Fruit fly (Drosophila melanogaster) whole organism, embryonic: ENCODE measurements around the gene CG9961.

Experiments
- Awh ChIP-seq: fragments of 200-800 bp; sonication (Bioruptor generic); IDR thresholded peaks from 2 replicates; pipeline ENCODE4, ENCODE4 v1.3.6; 2022; ENCODE audit warnings: missing biosample characterization, missing genetic modification characterization
- CG10431 ChIP-seq: fragments of 200-800 bp; sonication (Bioruptor generic); optimal IDR thresholded peaks from 3 replicates; lab custom pipeline; 2018; ENCODE audit warnings: missing biosample characterization, mild to moderate bottlenecking, missing genetic modification characterization
- CG11093 ChIP-seq: fragments of 200-800 bp; sonication (Bioruptor generic); IDR thresholded peaks from 3 replicates; pipeline ENCODE4 v1.3.6; 2022; ENCODE audit warnings: missing biosample characterization, missing genetic modification characterization
- CG11398 ChIP-seq: fragments of 200-800 bp; sonication (Bioruptor generic); optimal IDR thresholded peaks from 2 replicates; lab custom pipeline; 2016; ENCODE audit warnings: missing biosample characterization, missing genetic modification characterization
- CG11695 ChIP-seq: fragments of 200-800 bp; sonication (Bioruptor generic); IDR thresholded peaks from 3 replicates; pipeline ENCODE4 v1.3.6; 2022; ENCODE audit warnings: missing biosample characterization, missing genetic modification characterization
- CG13624 ChIP-seq: fragments of 200-800 bp; sonication (Bioruptor generic); optimal IDR thresholded peaks from 2 replicates; lab custom pipeline; 2016; ENCODE audit warnings: missing biosample characterization, missing genetic modification characterization
- CG14860 ChIP-seq: fragments of 200-800 bp; sonication (Bioruptor generic); IDR thresholded peaks from 3 replicates; pipeline ENCODE4 v1.3.6; 2022; ENCODE audit warnings: missing biosample characterization, missing genetic modification characterization; ENCODE audit not compliant: partially characterized antibody
- CG17186 ChIP-seq: fragments of 200-800 bp; sonication (Bioruptor generic); optimal IDR thresholded peaks from 3 replicates; lab custom pipeline; 2017; ENCODE audit warnings: missing biosample characterization, missing genetic modification reagents, missing genetic modification characterization
- CG18011 ChIP-seq: fragments of 200-800 bp; sonication (Bioruptor generic); optimal IDR thresholded peaks from 2 replicates; lab custom pipeline; 2017; ENCODE audit warnings: missing biosample characterization, missing genetic modification characterization, mild to moderate bottlenecking, moderate library complexity, missing genotype
- CG18476 ChIP-seq: fragments of 200-800 bp; sonication (Bioruptor generic); optimal IDR thresholded peaks from 2 replicates; lab custom pipeline; 2016; ENCODE audit warnings: missing biosample characterization, mild to moderate bottlenecking, missing genetic modification characterization
- CG2202 ChIP-seq: fragments of 200-800 bp; sonication (Bioruptor generic); optimal IDR thresholded peaks from 2 replicates; lab custom pipeline; 2018; ENCODE audit warnings: missing biosample characterization, mild to moderate bottlenecking, missing genetic modification characterization
- CG31365 ChIP-seq: fragments of 200-800 bp; sonication (Bioruptor generic); optimal IDR thresholded peaks from 2 replicates; lab custom pipeline; 2018; ENCODE audit warnings: missing biosample characterization, mild to moderate bottlenecking, missing genetic modification characterization
- CG31441 ChIP-seq: fragments of 200-800 bp; sonication (Bioruptor generic); IDR thresholded peaks from 2 replicates; pipeline ENCODE4 v1.3.6; 2022; ENCODE audit warnings: missing biosample characterization, missing genetic modification characterization
- CG32532 ChIP-seq: fragments of 200-800 bp; sonication (Bioruptor generic); IDR thresholded peaks from 2 replicates; pipeline ENCODE4 v1.3.6; 2022; ENCODE audit warnings: missing biosample characterization, missing genetic modification characterization
- CG34224 ChIP-seq: fragments of 200-800 bp; sonication (Bioruptor generic); IDR thresholded peaks from 3 replicates; pipeline ENCODE4 v1.3.6; 2022; ENCODE audit warnings: missing biosample characterization, missing genetic modification characterization; ENCODE audit not compliant: partially characterized antibody
- CG42726 ChIP-seq: fragments of 200-800 bp; sonication (Bioruptor generic); IDR thresholded peaks from 2 replicates; pipeline ENCODE4 v1.3.6; 2022; ENCODE audit warnings: missing biosample characterization, missing genetic modification characterization; ENCODE audit not compliant: partially characterized antibody
- CG4707 ChIP-seq: fragments of 200-800 bp; sonication (Bioruptor generic); optimal IDR thresholded peaks from 2 replicates; lab custom pipeline; 2018; ENCODE audit warnings: missing biosample characterization, mild to moderate bottlenecking, missing genetic modification characterization, moderate library complexity
- CG6175 ChIP-seq: fragments of 200-800 bp; sonication (Bioruptor generic); IDR thresholded peaks from 3 replicates; pipeline ENCODE4 v1.3.6; 2022; ENCODE audit warnings: missing biosample characterization, missing genetic modification characterization
- CG6813 ChIP-seq: fragments of 200-800 bp; sonication (Bioruptor generic); optimal IDR thresholded peaks from 2 replicates; lab custom pipeline; 2017; ENCODE audit warnings: missing biosample characterization, missing genetic modification characterization, mild to moderate bottlenecking, moderate library complexity, missing genetic modification reagents
- Doc3 ChIP-seq: fragments of 200-800 bp; sonication (Bioruptor generic); IDR thresholded peaks from 3 replicates; pipeline ENCODE4 v1.3.6; 2022; ENCODE audit warnings: missing biosample characterization, missing genetic modification characterization; ENCODE audit not compliant: partially characterized antibody
- Dref ChIP-seq: fragments of 200-800 bp; sonication (Bioruptor generic); IDR thresholded peaks from 2 replicates; pipeline ENCODE4 v1.3.6; 2022; ENCODE audit warnings: missing biosample characterization, missing genetic modification characterization
- Fer2 ChIP-seq: fragments of 200-800 bp; sonication (Bioruptor generic); optimal IDR thresholded peaks from 2 replicates; lab custom pipeline; 2018; ENCODE audit warnings: missing biosample characterization, mild to moderate bottlenecking, missing genetic modification characterization, moderate library complexity
- Hsf ChIP-seq: fragments of 200-800 bp; sonication (Bioruptor generic); optimal IDR thresholded peaks from 3 replicates; lab custom pipeline; 2016; ENCODE audit warnings: missing biosample characterization, missing genetic modification characterization
- Jarid2 ChIP-seq: fragments of 200-800 bp; sonication (Bioruptor generic); optimal IDR thresholded peaks from 3 replicates; lab custom pipeline; 2017; ENCODE audit warnings: mild to moderate bottlenecking, missing biosample characterization, missing genetic modification reagents, missing genetic modification characterization
- Lhr ChIP-seq: fragments of 200-800 bp; sonication (Bioruptor generic); optimal IDR thresholded peaks from 3 replicates; lab custom pipeline; 2017; ENCODE audit warnings: mild to moderate bottlenecking, missing biosample characterization, missing genetic modification reagents, missing genetic modification characterization
- MTF-1 ChIP-seq: fragments of 200-800 bp; sonication (Bioruptor generic); optimal IDR thresholded peaks from 2 replicates; lab custom pipeline; 2018; ENCODE audit warnings: missing biosample characterization, mild to moderate bottlenecking, missing genetic modification characterization, borderline replicate concordance
- Med ChIP-seq: fragments of 200-800 bp; sonication (Bioruptor generic); peaks from one replicate; lab custom pipeline; 2016; ENCODE audit warnings: missing biosample characterization, missing genetic modification characterization, mild to moderate bottlenecking, inconsistent platforms, moderate library complexity
- NC2β ChIP-seq: fragments of 200-800 bp; sonication (Bioruptor generic); optimal IDR thresholded peaks from 2 replicates; lab custom pipeline; 2016; ENCODE audit warnings: missing biosample characterization, missing genetic modification characterization
- NFAT ChIP-seq: fragments of 200-800 bp; sonication (Bioruptor generic); IDR thresholded peaks from 2 replicates; pipeline ENCODE4 v1.3.6; 2022; ENCODE audit warnings: missing biosample characterization, missing genetic modification characterization
- Rx ChIP-seq: fragments of 200-800 bp; sonication (Bioruptor generic); IDR thresholded peaks from 2 replicates; pipeline ENCODE4 v1.3.6; 2022; ENCODE audit warnings: missing biosample characterization, missing genetic modification characterization
- Trl ChIP-seq, 3 experiments: fragments of >200 bp in 2 of 3; fragments of 200-800 bp in 1 of 3; sonication (Bioruptor generic) in 1 of 3; optimal IDR thresholded peaks; 2 replicates in 1 of 3; 3 replicates in 2 of 3; lab custom pipeline; 2016 to 2017; ENCODE audit warnings: missing biosample characterization in 1 of 3, missing genetic modification characterization in 1 of 3
- ab ChIP-seq: fragments of 200-800 bp; sonication (Bioruptor generic); optimal IDR thresholded peaks from 2 replicates; lab custom pipeline; 2016; ENCODE audit warnings: missing biosample characterization, missing genetic modification characterization
- chinmo ChIP-seq: fragments of 200-800 bp; sonication (Bioruptor generic); IDR thresholded peaks from 4 replicates; pipeline ENCODE4 v1.3.6; 2022; ENCODE audit warnings: missing biosample characterization, missing genetic modification characterization; ENCODE audit not compliant: partially characterized antibody
- corto ChIP-seq: fragments of 200-800 bp; sonication (Bioruptor generic); optimal IDR thresholded peaks from 2 replicates; lab custom pipeline; 2016; ENCODE audit warnings: missing biosample characterization, mild to moderate bottlenecking, missing genetic modification characterization, moderate library complexity
- croc ChIP-seq: fragments of 200-800 bp; sonication (Bioruptor generic); conservative IDR thresholded peaks from 3 replicates; pipeline ENCODE4 v1.3.6; 2022; ENCODE audit warnings: missing biosample characterization, missing genetic modification characterization
- crp ChIP-seq, 2 experiments: fragments of 200-800 bp; sonication (Bioruptor generic); optimal IDR thresholded peaks; 2 replicates in 1 of 2; 3 replicates in 1 of 2; lab custom pipeline; 2017; ENCODE audit warnings: missing biosample characterization in 2 of 2, missing genetic modification characterization in 2 of 2, mild to moderate bottlenecking in 1 of 2, moderate library complexity in 1 of 2
- gfzf ChIP-seq: fragments of 200-800 bp; sonication (Bioruptor generic); optimal IDR thresholded peaks from 2 replicates; lab custom pipeline; 2016; ENCODE audit warnings: missing biosample characterization, mild to moderate bottlenecking, missing genetic modification characterization, moderate library complexity
- gt ChIP-seq: fragments of 200-800 bp; sonication (Bioruptor generic); IDR thresholded peaks from 2 replicates; pipeline ENCODE4 v1.3.6; 2022; ENCODE audit warnings: missing biosample characterization, missing genetic modification characterization
- hth ChIP-seq: fragments of >200 bp; optimal IDR thresholded peaks from 2 replicates; lab custom pipeline; 2017; ENCODE audit warnings: inconsistent platforms
- p53 ChIP-seq: fragments of 200-800 bp; sonication (Bioruptor generic); optimal IDR thresholded peaks from 2 replicates; lab custom pipeline; 2016; ENCODE audit warnings: missing biosample characterization, missing genetic modification characterization
- peb ChIP-seq: fragments of 200-800 bp; sonication (Bioruptor generic); IDR thresholded peaks from 2 replicates; pipeline ENCODE4 v1.3.6; 2022; ENCODE audit warnings: missing biosample characterization, missing genetic modification characterization
- row ChIP-seq: fragments of 200-800 bp; sonication (Bioruptor generic); IDR thresholded peaks from 3 replicates; pipeline ENCODE4 v1.3.6; 2022; ENCODE audit warnings: missing biosample characterization, missing genetic modification characterization
- sens ChIP-seq: fragments of 200-800 bp; sonication (Bioruptor generic); peaks from one replicate; lab custom pipeline; 2016; ENCODE audit warnings: missing biosample characterization, missing genetic modification characterization
- slou ChIP-seq: fragments of 200-800 bp; sonication (Bioruptor generic); optimal IDR thresholded peaks from 3 replicates; lab custom pipeline; 2016; ENCODE audit warnings: missing biosample characterization, missing genetic modification characterization
- sqz ChIP-seq: fragments of 200-800 bp; sonication (Bioruptor generic); optimal IDR thresholded peaks from 3 replicates; lab custom pipeline; 2018; ENCODE audit warnings: missing biosample characterization, mild to moderate bottlenecking, missing genetic modification characterization
- stwl ChIP-seq: fragments of 200-800 bp; sonication (Bioruptor generic); optimal IDR thresholded peaks from 3 replicates; lab custom pipeline; 2018; ENCODE audit warnings: missing biosample characterization, mild to moderate bottlenecking, missing genetic modification characterization, moderate library complexity
- tio ChIP-seq: fragments of 200-800 bp; sonication (Bioruptor generic); optimal IDR thresholded peaks from 2 replicates; lab custom pipeline; 2017; ENCODE audit warnings: missing biosample characterization, missing genetic modification characterization, inconsistent platforms
- trh ChIP-seq: fragments of 200-800 bp; sonication (Bioruptor generic); optimal IDR thresholded peaks from 2 replicates; lab custom pipeline; 2016; ENCODE audit warnings: missing biosample characterization, missing genetic modification characterization
- z ChIP-seq: fragments of 200-800 bp; sonication (Bioruptor generic); IDR thresholded peaks from 3 replicates; pipeline ENCODE4 v1.3.6; 2022; ENCODE audit warnings: missing biosample characterization, missing genetic modification characterization

CG9961 gene

dm6 chr2L:2750337-2751084 is 5.8 kb upstream of the CG9961 start (continued):
- TF ChIP-seq Doc3 (GFP tag; lab: Robert Waterston, UW) = no peak
- TF ChIP-seq croc = peak; percentile 42; the same call in 2 of the 3 replicates
- TF ChIP-seq stwl (tag; lab: Kevin White, UChicago) = peak; percentile 28
- peak; percentile 79 for TF ChIP-seq Hsf (GFP tag; lab: Kevin White, UChicago)
- no peak for TF ChIP-seq CG31441 (GFP tag; lab: Robert Waterston, UW)
- TF ChIP-seq NC2β (GFP tag; lab: Kevin White, UChicago) = peak; percentile 44
- no peak for TF ChIP-seq hth (lab: Kevin White, UChicago)
- peak; percentile 94 for TF ChIP-seq sens (GFP tag; lab: Kevin White, UChicago)
- peak; percentile 81; the same call in 2 of the 3 replicates for TF ChIP-seq CG11093 (GFP tag; lab: Robert Waterston, UW)
- no peak for TF ChIP-seq CG14860
- TF ChIP-seq corto (GFP tag; lab: Kevin White, UChicago) = no peak
- peak; percentile 55 for TF ChIP-seq Fer2 (tag; lab: Kevin White, UChicago)
- peak; percentile 18 for TF ChIP-seq sqz (GFP tag; lab: Kevin White, UChicago)
- peak; percentile 30 for TF ChIP-seq CG4707 (GFP tag; lab: Kevin White, UChicago)
- peak; percentile 90 for TF ChIP-seq CG13624 (GFP tag; lab: Kevin White, UChicago)
- peak; percentile 28 for TF ChIP-seq CG2202 (tag; lab: Kevin White, UChicago)
- TF ChIP-seq Awh (GFP tag; lab: Robert Waterston, UW) = no peak
- TF ChIP-seq CG32532 (GFP tag; lab: Robert Waterston, UW) = no peak
- peak in 1 of 2 experiments; percentile 16 for TF ChIP-seq crp (GFP tag; optimal IDR thresholded peaks at IDR 0.05; lab: Kevin White, UChicago)
- no peak for TF ChIP-seq chinmo
- no peak for TF ChIP-seq Lhr
- TF ChIP-seq CG17186 (GFP tag; lab: Kevin White, UChicago) = no peak
- TF ChIP-seq p53 (GFP tag; lab: Kevin White, UChicago) = no peak
- TF ChIP-seq CG6175 (GFP tag; lab: Robert Waterston, UW) = no peak
- peak; percentile 87 for TF ChIP-seq CG6813 (GFP tag; lab: Kevin White, UChicago)
- TF ChIP-seq CG42726 = no peak
- no peak for TF ChIP-seq Trl (optimal IDR thresholded peaks at IDR 0.05; lab: Kevin White, UChicago)
- peak; percentile 86 for TF ChIP-seq Trl (GFP tag; optimal IDR thresholded peaks at IDR 0.05; lab: Kevin White, UChicago)
- peak; percentile 79 for TF ChIP-seq CG31365 (tag; lab: Kevin White, UChicago)
- no peak for TF ChIP-seq gt
- TF ChIP-seq CG11398 (GFP tag; lab: Kevin White, UChicago) = peak; percentile 50
- peak; percentile 16 for TF ChIP-seq trh (GFP tag; lab: Kevin White, UChicago)
- peak; percentile 25 for TF ChIP-seq slou
- peak; percentile 73 for TF ChIP-seq MTF-1
- TF ChIP-seq tio (GFP tag; lab: Kevin White, UChicago) = peak; percentile 12
- peak; percentile 21 for TF ChIP-seq CG18011 (GFP tag; lab: Kevin White, UChicago)
- TF ChIP-seq row (GFP tag; lab: Robert Waterston, UW) = no peak
- TF ChIP-seq CG10431 (GFP tag; lab: Kevin White, UChicago) = no peak
- peak; percentile 64 for TF ChIP-seq Jarid2 (GFP tag; lab: Kevin White, UChicago)
- peak; percentile 98 for TF ChIP-seq Med (GFP tag; lab: Kevin White, UChicago)
- TF ChIP-seq NFAT = no peak
- TF ChIP-seq Dref = no peak
- TF ChIP-seq Rx (GFP tag; lab: Robert Waterston, UW) = no peak
- no peak for TF ChIP-seq CG34224 (GFP tag; lab: Robert Waterston, UW)
- peak; percentile 48 for TF ChIP-seq CG18476
- no peak for TF ChIP-seq z (GFP tag; lab: Robert Waterston, UW)
- no peak for TF ChIP-seq gfzf (GFP tag; lab: Kevin White, UChicago)
- TF ChIP-seq peb = no peak
- no peak for TF ChIP-seq CG11695 (GFP tag; lab: Robert Waterston, UW)
- peak; percentile 32 for TF ChIP-seq ab (GFP tag; lab: Kevin White, UChicago)
